Worm (Caenorhabditis elegans) whole organism, L2 larva: Measurements from ENCODE around the gene clec-255.

ENCODE experiments used
- aly-2 ChIP-seq: fragments of 150-350 bp; optimal IDR thresholded peaks from 2 replicates; lab custom pipeline; 2014; ENCODE audit warnings: missing biosample characterization, missing genetic modification characterization
- ceh-82 ChIP-seq: fragments of 150-350 bp; optimal IDR thresholded peaks from 2 replicates; lab custom pipeline; 2014; ENCODE audit warnings: missing biosample characterization, missing genetic modification characterization
- nhr-25 ChIP-seq: fragments of 150-350 bp; sonication (generic microtip); optimal IDR thresholded peaks from 3 replicates; lab custom pipeline; 2014; ENCODE audit warnings: missing biosample characterization, missing genetic modification characterization
- unc-39 ChIP-seq: fragments of 150-350 bp; optimal IDR thresholded peaks from 2 replicates; lab custom pipeline; 2014; ENCODE audit warnings: missing biosample characterization, missing genetic modification characterization
- unc-62 ChIP-seq: fragments of 150-350 bp; optimal IDR thresholded peaks from 2 replicates; lab custom pipeline; 2014; ENCODE audit warnings: missing biosample characterization, missing genetic modification reagents, missing genetic modification characterization
- zag-1 ChIP-seq: fragments of 150-350 bp; optimal IDR thresholded peaks from 2 replicates; lab custom pipeline; 2014; ENCODE audit warnings: missing biosample characterization, missing genetic modification characterization
- ztf-11 ChIP-seq: sonication (generic microtip); optimal IDR thresholded peaks from 2 replicates; lab custom pipeline; 2017; ENCODE audit warnings: missing biosample characterization, missing genetic modification characterization

ce11 chrV:18787417-18787918, 16.9 kb upstream of the clec-255 start, which contains the start of gene Y17D7B.2:
- TF ChIP-seq unc-39 (tag; lab: Kevin White, UChicago), result no peak
- TF ChIP-seq ztf-11, result no peak
- TF ChIP-seq ceh-82 (tag; lab: Kevin White, UChicago), result no peak
- TF ChIP-seq zag-1, result no peak
- TF ChIP-seq unc-62 (GFP tag; lab: Kevin White, UChicago), result no peak
- TF ChIP-seq nhr-25 (tag; lab: Kevin White, UChicago), result no peak
- no peak for TF ChIP-seq aly-2 (tag; lab: Kevin White, UChicago)
